Worm (Caenorhabditis elegans): ENCODE measurements around the gene sru-42.

ce11 chrV:15664053-15664661, 13.9 kb downstream of the sru-42 start:
- no peak for TF ChIP-seq nhr-232 (tag; optimal IDR thresholded peaks at IDR 0.05)
- TF ChIP-seq ama-1 (optimal IDR thresholded peaks at IDR 0.05): no peak
- no peak for TF ChIP-seq ahr-1 (tag; optimal IDR thresholded peaks at IDR 0.05)
- no peak for TF ChIP-seq fkh-6 (tag; optimal IDR thresholded peaks at IDR 0.05)
- TF ChIP-seq hlh-8 (tag; optimal IDR thresholded peaks at IDR 0.05): no peak
- no peak for TF ChIP-seq unc-86 (tag; optimal IDR thresholded peaks at IDR 0.05)
- TF ChIP-seq pros-1 (tag; optimal IDR thresholded peaks at IDR 0.05): no peak
- no peak for TF ChIP-seq K02D7.2 (tag; optimal IDR thresholded peaks at IDR 0.05)
- TF ChIP-seq pha-4 (tag; optimal IDR thresholded peaks at IDR 0.05): no peak

Data from whole organism, late embryonic.